Fruit fly (Drosophila melanogaster) whole organism: ENCODE measurements around the gene kek4.

Experiments
- CG8478 ChIP-seq: fragments of >200 bp; optimal IDR thresholded peaks from 2 replicates; lab custom pipeline; 2018; ENCODE audit warnings: inconsistent platforms
- Dll ChIP-seq: fragments of >200 bp; optimal IDR thresholded peaks from 2 replicates; lab custom pipeline; 2017
- EcR ChIP-seq, 2 experiments: fragments of >200 bp; optimal IDR thresholded peaks; 2 replicates each; lab custom pipeline; 2017; ENCODE audit warnings: missing biosample characterization in 2 of 2, missing genetic modification characterization in 2 of 2, missing genetic modification reagents in 2 of 2
- pan ChIP-seq: fragments of >200 bp; optimal IDR thresholded peaks from 2 replicates; lab custom pipeline; 2017
- psq ChIP-seq: fragments of >200 bp; optimal IDR thresholded peaks from 2 replicates; lab custom pipeline; 2017
- usp ChIP-seq: fragments of >200 bp; optimal IDR thresholded peaks from 2 replicates; lab custom pipeline; 2017; ENCODE audit warnings: missing biosample characterization, missing genetic modification characterization, mixed read lengths

kek4 gene

dm6 chr2L:13204151-13204550 lies 11.0 kb downstream of the kek4 start:
- no peak for TF ChIP-seq pan (lab: Kevin White, UChicago)
- no peak for TF ChIP-seq psq (lab: Kevin White, UChicago)
- no peak for TF ChIP-seq EcR (GFP tag; optimal IDR thresholded peaks at IDR 0.05; lab: Kevin White, UChicago)

dm6 chr2L:13203437-13204137 lies 11.6 kb downstream of the kek4 start, which contains the start of gene Pect:
Gene Pect, plus strand, starts transcription at chr2L:13203762.
- TF ChIP-seq CG8478 (lab: Kevin White, UChicago): no peak
- no peak for TF ChIP-seq Dll (lab: Kevin White, UChicago)
- no peak for TF ChIP-seq usp (GFP tag; lab: Kevin White, UChicago)
- no peak for TF ChIP-seq psq (lab: Kevin White, UChicago)
- no peak for TF ChIP-seq EcR (GFP tag; optimal IDR thresholded peaks at IDR 0.05; lab: Kevin White, UChicago)
- TF ChIP-seq pan (lab: Kevin White, UChicago): no peak

- TF ChIP-seq usp (GFP tag; lab: Kevin White, UChicago) (no peak), pan (lab: Kevin White, UChicago) (no peak), EcR (GFP tag; optimal IDR thresholded peaks at IDR 0.05; lab: Kevin White, UChicago) (no peak), Dll (lab: Kevin White, UChicago) (no peak), CG8478 (lab: Kevin White, UChicago) (no peak), psq (lab: Kevin White, UChicago) (no peak)
Measured at dm6 chr2L:13202960-13203436, 12.2 kb downstream of the kek4 start, which contains the start of gene CG16972. Gene CG16972, minus strand, starts transcription at chr2L:13203295.

- TF ChIP-seq usp (GFP tag; lab: Kevin White, UChicago): no peak
- no peak for TF ChIP-seq CG8478 (lab: Kevin White, UChicago)
- TF ChIP-seq pan (lab: Kevin White, UChicago): no peak
- TF ChIP-seq Dll (lab: Kevin White, UChicago): no peak
- TF ChIP-seq EcR (GFP tag; optimal IDR thresholded peaks at IDR 0.05; lab: Kevin White, UChicago): no peak
- TF ChIP-seq psq (lab: Kevin White, UChicago): no peak
Measured at dm6 chr2L:13195822-13196221, 19.3 kb downstream of the kek4 start.

- TF ChIP-seq EcR (GFP tag; optimal IDR thresholded peaks at IDR 0.05; lab: Kevin White, UChicago): no peak
- TF ChIP-seq CG8478 (lab: Kevin White, UChicago): no peak
- TF ChIP-seq psq (lab: Kevin White, UChicago): no peak
- no peak for TF ChIP-seq pan (lab: Kevin White, UChicago)
- TF ChIP-seq usp (GFP tag; lab: Kevin White, UChicago): no peak
- no peak for TF ChIP-seq Dll (lab: Kevin White, UChicago)
Measured at dm6 chr2L:13191894-13192293, 23.3 kb downstream of the kek4 start, which contains the start of the genes CG16974 and Edem2. Gene CG16974, minus strand, starts transcription at chr2L:13191979. Gene Edem2, plus strand, starts transcription at chr2L:13192201.

- TF ChIP-seq CG8478 (lab: Kevin White, UChicago) (no peak), pan (lab: Kevin White, UChicago) (no peak), EcR (GFP tag; optimal IDR thresholded peaks at IDR 0.05; lab: Kevin White, UChicago) (no peak), usp (GFP tag; lab: Kevin White, UChicago) (no peak), psq (lab: Kevin White, UChicago) (no peak), Dll (lab: Kevin White, UChicago) (no peak)
Measured at dm6 chr2L:13191052-13191678, 24.0 kb downstream of the kek4 start.

- no peak for TF ChIP-seq EcR (GFP tag; optimal IDR thresholded peaks at IDR 0.05; lab: Kevin White, UChicago)
- TF ChIP-seq psq (lab: Kevin White, UChicago): no peak
- TF ChIP-seq CG8478 (lab: Kevin White, UChicago): no peak
- TF ChIP-seq Dll (lab: Kevin White, UChicago): no peak
- TF ChIP-seq pan (lab: Kevin White, UChicago): no peak
- no peak for TF ChIP-seq usp (GFP tag; lab: Kevin White, UChicago)
Measured at dm6 chr2L:13190534-13190933, 24.6 kb downstream of the kek4 start.

- TF ChIP-seq psq (lab: Kevin White, UChicago): no peak
- no peak for TF ChIP-seq CG8478 (lab: Kevin White, UChicago)
- no peak for TF ChIP-seq Dll (lab: Kevin White, UChicago)
- no peak for TF ChIP-seq EcR (GFP tag; optimal IDR thresholded peaks at IDR 0.05; lab: Kevin White, UChicago)
- no peak for TF ChIP-seq pan (lab: Kevin White, UChicago)
- TF ChIP-seq usp (GFP tag; lab: Kevin White, UChicago): no peak
Measured at dm6 chr2L:13183150-13183549, 32.0 kb downstream of the kek4 start, which contains the start of gene Rsph1. Gene Rsph1, plus strand, starts transcription at chr2L:13183450.

- TF ChIP-seq psq (lab: Kevin White, UChicago) (no peak), Dll (lab: Kevin White, UChicago) (no peak), CG8478 (lab: Kevin White, UChicago) (no peak), EcR (GFP tag; optimal IDR thresholded peaks at IDR 0.05; lab: Kevin White, UChicago) (no peak), usp (GFP tag; lab: Kevin White, UChicago) (no peak), pan (lab: Kevin White, UChicago) (no peak)
Measured at dm6 chr2L:13182415-13182814, 32.7 kb downstream of the kek4 start, which contains the start of gene Mgat3. Gene Mgat3, minus strand, starts transcription at chr2L:13182596.

- TF ChIP-seq CG8478 (lab: Kevin White, UChicago): no peak
- TF ChIP-seq EcR (GFP tag; optimal IDR thresholded peaks at IDR 0.05; lab: Kevin White, UChicago): no peak
- no peak for TF ChIP-seq psq (lab: Kevin White, UChicago)
Measured at dm6 chr2L:13179095-13179494, 36.1 kb downstream of the kek4 start, which contains the start of gene Alg7. Gene Alg7, plus strand, starts transcription at chr2L:13179247.

- TF ChIP-seq pan (lab: Kevin White, UChicago) (no peak), usp (GFP tag; lab: Kevin White, UChicago) (no peak), psq (lab: Kevin White, UChicago) (no peak), CG8478 (lab: Kevin White, UChicago) (no peak), Dll (lab: Kevin White, UChicago) (no peak), EcR (GFP tag; optimal IDR thresholded peaks at IDR 0.05; lab: Kevin White, UChicago) (no peak)
Measured at dm6 chr2L:13176701-13177249, 38.4 kb downstream of the kek4 start, which contains the start of the genes Sfmbt and CG5439. Gene Sfmbt, minus strand, starts transcription at chr2L:13176785. Gene CG5439, plus strand, starts transcription at chr2L:13177150.
